Worm (Caenorhabditis elegans) whole organism, late embryonic: ENCODE results near the gene str-230.

Experiments used
- ama-1 ChIP-seq: fragments of 150-350 bp; optimal IDR thresholded peaks from 2 replicates; lab custom pipeline; 2014
- ceh-18 ChIP-seq: sonication (generic microtip); optimal IDR thresholded peaks from 2 replicates; lab custom pipeline; 2016; ENCODE audit warnings: missing genetic modification characterization, missing compliant biosample characterization
- ceh-9 ChIP-seq: sonication (generic microtip); optimal IDR thresholded peaks from 2 replicates; lab custom pipeline; 2016; ENCODE audit warnings: mild to moderate bottlenecking, missing genetic modification characterization, inconsistent platforms, missing compliant biosample characterization
- fkh-10 ChIP-seq: fragments of 150-350 bp; optimal IDR thresholded peaks from 2 replicates; lab custom pipeline; 2014; ENCODE audit warnings: missing biosample characterization, missing genetic modification reagents, missing genetic modification characterization
- nhr-11 ChIP-seq: fragments of 150-350 bp; optimal IDR thresholded peaks from 2 replicates; lab custom pipeline; 2014; ENCODE audit warnings: missing biosample characterization, missing genetic modification characterization
- npax-4 ChIP-seq: sonication (generic microtip); optimal IDR thresholded peaks from 2 replicates; lab custom pipeline; 2016; ENCODE audit warnings: missing genetic modification characterization, missing compliant biosample characterization
- syd-9 ChIP-seq: sonication (generic microtip); optimal IDR thresholded peaks from 2 replicates; lab custom pipeline; 2016; ENCODE audit warnings: mild to moderate bottlenecking, missing genetic modification characterization, moderate library complexity, missing compliant biosample characterization
- ttx-3 ChIP-seq: sonication (generic microtip); optimal IDR thresholded peaks from 2 replicates; lab custom pipeline; 2016; ENCODE audit warnings: missing genetic modification reagents, missing genetic modification characterization, missing compliant biosample characterization

ce11 chrV:14166630-14167029, 44.0 kb downstream of the str-230 start, which contains the start of gene cest-1.1:
- TF ChIP-seq npax-4 (tag; lab: Kevin White, UChicago) (no peak), ttx-3 (tag; lab: Kevin White, UChicago) (no peak), ceh-18 (tag; lab: Kevin White, UChicago) (no peak), fkh-10 (GFP tag; lab: Kevin White, UChicago) (no peak), ama-1 (lab: Kevin White, UChicago) (no peak), ceh-9 (tag; lab: Kevin White, UChicago) (no peak), nhr-11 (tag; lab: Kevin White, UChicago) (no peak), syd-9 (tag; lab: Kevin White, UChicago) (no peak)
